Worm (Caenorhabditis elegans): ENCODE results near the gene C12D5.9.

The C12D5.9 gene

DNA sequence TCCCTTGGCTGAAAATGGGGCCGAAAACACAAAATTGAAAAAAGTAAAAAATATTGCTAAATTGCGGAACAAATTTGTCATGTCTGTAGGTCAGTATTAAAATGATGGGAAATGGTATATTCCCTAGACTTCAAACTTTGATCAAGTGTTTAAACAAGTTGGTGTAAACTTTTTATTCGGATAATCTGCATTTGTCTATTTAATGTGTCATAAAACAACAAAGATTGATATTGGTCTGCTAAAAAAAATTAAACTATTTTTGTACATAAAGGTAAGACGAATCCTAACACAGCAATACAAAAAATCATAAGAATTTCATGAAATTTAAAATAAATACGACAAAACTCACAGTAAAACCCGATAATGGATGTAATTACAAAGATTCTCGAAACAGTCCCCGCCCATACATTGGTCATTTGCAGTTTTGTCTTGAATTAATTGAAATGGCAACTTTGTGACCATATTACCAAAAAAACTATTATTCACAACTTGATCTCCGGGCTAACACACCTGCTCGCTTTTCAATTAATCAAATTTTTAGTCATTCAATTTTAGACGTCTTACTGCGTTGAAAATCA, 34.3 kb upstream of the C12D5.9 start, which contains the start of the genes ZK105.6 and ZK105.8:
TSS of gene ZK105.6 (minus strand) at position 101 of the 578 bp plus-strand sequence.
TSS of gene ZK105.8 (plus strand) at position 528 of the 578 bp plus-strand sequence.
- TF ChIP-seq nhr-25 (tag; optimal IDR thresholded peaks at IDR 0.05) (no peak), Y55F3AM.14 (GFP tag; optimal IDR thresholded peaks at IDR 0.05) (no peak), lin-39 (tag; optimal IDR thresholded peaks at IDR 0.05) (no peak), lin-11 (tag; optimal IDR thresholded peaks at IDR 0.05) (no peak), alr-1 (tag; optimal IDR thresholded peaks at IDR 0.05) (no peak), mbf-1 (tag; optimal IDR thresholded peaks at IDR 0.05) (no peak), dmd-4 (tag; optimal IDR thresholded peaks at IDR 0.05) (no peak), C34F6.9 (tag; optimal IDR thresholded peaks at IDR 0.05) (no peak), sma-3 (GFP tag; optimal IDR thresholded peaks at IDR 0.05) (no peak), unc-62 (GFP tag; optimal IDR thresholded peaks at IDR 0.05) (no peak), ceh-16 (tag; optimal IDR thresholded peaks at IDR 0.05) (no peak), nhr-12 (tag; optimal IDR thresholded peaks at IDR 0.05) (no peak)

DNA sequence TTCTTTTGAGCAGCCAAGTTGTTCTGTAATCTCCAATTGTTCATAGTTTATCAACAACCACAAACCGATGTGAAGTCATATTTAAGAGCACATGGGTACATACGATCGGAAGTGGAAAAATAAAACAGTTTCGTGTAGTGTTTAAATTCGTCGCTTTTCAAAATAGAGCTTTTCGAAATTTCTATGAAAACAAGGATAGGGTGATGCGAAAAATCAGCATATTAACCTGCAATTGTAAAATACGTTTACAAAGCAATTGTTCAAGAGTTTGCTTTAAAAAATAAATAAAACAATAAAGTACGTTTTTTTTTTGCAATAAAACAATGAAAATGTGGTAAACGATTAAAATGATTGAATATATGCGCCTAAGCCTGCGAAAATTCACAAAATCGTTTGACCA, 32.2 kb upstream of the C12D5.9 start, which contains the start of gene ZK105.14:
TSS of gene ZK105.14 (minus strand) at position 101 of the 400 bp plus-strand sequence.
- no peak for TF ChIP-seq elt-1 (tag; optimal IDR thresholded peaks at IDR 0.05)
- no peak for TF ChIP-seq unc-39 (tag; optimal IDR thresholded peaks at IDR 0.05)
- TF ChIP-seq lin-11 (tag; optimal IDR thresholded peaks at IDR 0.05): no peak
- TF ChIP-seq ztf-1 (GFP tag; conservative IDR thresholded peaks at IDR 0.05): no peak
- TF ChIP-seq sem-4 (tag; optimal IDR thresholded peaks at IDR 0.05): no peak
- no peak for TF ChIP-seq aly-2 (tag; optimal IDR thresholded peaks at IDR 0.05)
- no peak for TF ChIP-seq nhr-12 (tag; optimal IDR thresholded peaks at IDR 0.05)
- TF ChIP-seq mdl-1 (tag; optimal IDR thresholded peaks at IDR 0.05): no peak
- TF ChIP-seq unc-62 (GFP tag; optimal IDR thresholded peaks at IDR 0.05): no peak
- no peak for TF ChIP-seq ceh-16 (tag; optimal IDR thresholded peaks at IDR 0.05)
- TF ChIP-seq nhr-6 (tag; optimal IDR thresholded peaks at IDR 0.05): no peak
- TF ChIP-seq nhr-21 (tag; optimal IDR thresholded peaks at IDR 0.05): no peak
- TF ChIP-seq Y55F3AM.14 (GFP tag; optimal IDR thresholded peaks at IDR 0.05): no peak

DNA sequence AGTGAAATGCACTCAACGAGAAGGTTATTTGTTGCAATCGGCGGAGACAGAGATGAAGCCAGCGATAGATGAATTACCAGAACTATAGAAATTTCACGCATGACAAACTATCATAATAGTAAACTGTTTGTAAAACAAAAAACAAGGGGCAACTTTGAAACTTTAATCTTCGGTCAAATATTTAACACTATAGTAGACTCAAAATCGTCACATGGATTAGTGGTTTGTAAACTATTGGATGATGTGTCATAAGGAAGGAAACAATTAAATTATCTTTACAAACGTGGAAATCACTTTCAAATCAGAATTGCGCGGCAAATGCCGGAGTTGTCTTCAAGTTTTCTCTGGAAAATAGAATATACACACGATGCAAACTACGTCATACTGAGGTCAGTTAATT, 27.8 kb upstream of the C12D5.9 start, which contains the start of gene ZK105.5:
TSS of gene ZK105.5 (minus strand) at position 101 of the 400 bp plus-strand sequence.
- no peak for TF ChIP-seq F13H6.1 (tag; optimal IDR thresholded peaks at IDR 0.05)
- no peak for TF ChIP-seq C34F6.9 (tag; optimal IDR thresholded peaks at IDR 0.05)
- TF ChIP-seq lin-13 (GFP tag; optimal IDR thresholded peaks at IDR 0.05): no peak
- TF ChIP-seq nhr-77 (tag; optimal IDR thresholded peaks at IDR 0.05): no peak
- no peak for TF ChIP-seq peb-1 (tag; optimal IDR thresholded peaks at IDR 0.05)
- TF ChIP-seq blmp-1 (tag; optimal IDR thresholded peaks at IDR 0.05; ENCODE audit: insufficient read depth): no peak
- no peak for TF ChIP-seq ztf-1 (GFP tag; conservative IDR thresholded peaks at IDR 0.05)
- no peak for TF ChIP-seq ztf-11 (tag; optimal IDR thresholded peaks at IDR 0.05)
- no peak for TF ChIP-seq mdl-1 (tag; optimal IDR thresholded peaks at IDR 0.05)
- no peak for TF ChIP-seq ama-1 (optimal IDR thresholded peaks at IDR 0.05)

DNA sequence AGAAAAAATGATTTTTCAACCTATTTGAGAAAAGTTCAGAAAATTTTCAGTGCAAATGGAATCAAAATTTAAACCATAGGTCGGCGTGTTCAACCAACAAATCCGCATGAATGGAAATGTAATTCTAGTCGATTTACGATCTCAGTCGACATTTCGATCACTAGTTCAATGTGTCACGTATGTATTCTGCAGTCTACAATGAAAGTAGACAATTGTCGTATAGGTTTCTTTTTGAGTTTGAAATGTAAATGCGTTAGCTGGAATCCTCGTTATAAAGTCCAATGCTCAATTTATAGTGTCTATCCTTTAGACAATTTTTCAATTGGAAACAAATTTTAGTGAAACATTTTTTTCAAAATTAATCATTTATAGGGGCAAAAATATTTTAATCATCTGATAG, 26.2 kb upstream of the C12D5.9 start, which contains the start of gene ZK105.12:
TSS of gene ZK105.12 (minus strand) at position 101 of the 400 bp plus-strand sequence.
- no peak for TF ChIP-seq sma-3 (GFP tag; optimal IDR thresholded peaks at IDR 0.05)
- no peak for TF ChIP-seq ama-1 (optimal IDR thresholded peaks at IDR 0.05)
- TF ChIP-seq F13H6.1 (tag; optimal IDR thresholded peaks at IDR 0.05): no peak
- TF ChIP-seq lin-13 (GFP tag; optimal IDR thresholded peaks at IDR 0.05): no peak
- no peak for TF ChIP-seq mdl-1 (tag; optimal IDR thresholded peaks at IDR 0.05)
- TF ChIP-seq nhr-237 (tag; optimal IDR thresholded peaks at IDR 0.05): no peak
- no peak for TF ChIP-seq R02D3.7 (tag; optimal IDR thresholded peaks at IDR 0.05)
- no peak for TF ChIP-seq nhr-23 (tag; optimal IDR thresholded peaks at IDR 0.05)
- no peak for TF ChIP-seq skn-1 (tag; optimal IDR thresholded peaks at IDR 0.05)

DNA sequence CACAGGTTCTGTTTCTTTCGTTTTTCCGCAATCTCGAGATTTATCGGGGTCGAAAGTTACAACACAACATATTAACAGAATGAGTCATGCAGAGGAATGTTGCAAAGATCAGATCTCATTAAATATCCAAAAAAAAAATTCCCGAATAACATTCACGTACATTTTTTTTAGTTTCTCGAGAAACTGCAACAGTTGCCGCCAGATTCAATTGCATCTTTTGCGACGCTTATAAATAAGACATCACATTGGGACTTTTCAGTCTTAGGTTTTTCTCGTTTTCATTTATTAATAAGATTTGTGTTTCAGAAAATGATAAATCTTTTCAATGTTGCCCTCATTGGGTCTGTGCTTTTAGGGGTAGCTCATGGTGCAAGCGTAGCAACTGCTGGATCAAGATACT, 23.9 kb upstream of the C12D5.9 start, which contains the start of gene ZK105.1:
TSS of gene ZK105.1 (plus strand) at position 301 of the 400 bp plus-strand sequence.
- TF ChIP-seq ceh-16 (tag; optimal IDR thresholded peaks at IDR 0.05): no peak
- TF ChIP-seq ZK546.5 (tag; optimal IDR thresholded peaks at IDR 0.05): no peak
- TF ChIP-seq dmd-4 (tag; optimal IDR thresholded peaks at IDR 0.05): no peak
- no peak for TF ChIP-seq nhr-6 (tag; optimal IDR thresholded peaks at IDR 0.05)
- no peak for TF ChIP-seq nhr-11 (tag; optimal IDR thresholded peaks at IDR 0.05)
- no peak for TF ChIP-seq aly-2 (tag; optimal IDR thresholded peaks at IDR 0.05)
- TF ChIP-seq fos-1 (tag; optimal IDR thresholded peaks at IDR 0.05): no peak
- TF ChIP-seq Y55F3AM.14 (GFP tag; optimal IDR thresholded peaks at IDR 0.05): no peak
- no peak for TF ChIP-seq blmp-1 (tag; optimal IDR thresholded peaks at IDR 0.05; ENCODE audit: insufficient read depth)
- TF ChIP-seq ztf-11 (tag; optimal IDR thresholded peaks at IDR 0.05): no peak
- no peak for TF ChIP-seq crh-2 (tag; optimal IDR thresholded peaks at IDR 0.05)
- TF ChIP-seq nhr-12 (tag; optimal IDR thresholded peaks at IDR 0.05): no peak
- TF ChIP-seq egl-27 (tag; optimal IDR thresholded peaks at IDR 0.05): no peak
- TF ChIP-seq ama-1 (optimal IDR thresholded peaks at IDR 0.05): no peak
- no peak for TF ChIP-seq R02D3.7 (tag; optimal IDR thresholded peaks at IDR 0.05)
- TF ChIP-seq skn-1 (tag; optimal IDR thresholded peaks at IDR 0.05): no peak
